Fruit fly (Drosophila melanogaster) Kc167 (cell line): ENCODE data around the gene CG14565.

Experiments
- Sin3A ChIP-seq: fragments of >200 bp; optimal IDR thresholded peaks from 2 replicates; lab custom pipeline; 2018; ENCODE audit warnings: missing external identifiers
- h ChIP-seq: fragments of >200 bp; optimal IDR thresholded peaks from 3 replicates; lab custom pipeline; 2018; ENCODE audit warnings: missing external identifiers
- insv ChIP-seq: fragments of >200 bp; optimal IDR thresholded peaks from 3 replicates; lab custom pipeline; 2018; ENCODE audit warnings: missing external identifiers
- psq ChIP-seq: fragments of >200 bp; optimal IDR thresholded peaks from 2 replicates; lab custom pipeline; 2017; ENCODE audit warnings: missing external identifiers
- ttk ChIP-seq: sonication (Bioruptor generic); optimal IDR thresholded peaks from 2 replicates; lab custom pipeline; 2017; ENCODE audit warnings: missing external identifiers

- no peak for TF ChIP-seq psq (lab: Kevin White, UChicago)
- TF ChIP-seq ttk (lab: Kevin White, UChicago), result no peak
- no peak for TF ChIP-seq insv (lab: Kevin White, UChicago)
- no peak for TF ChIP-seq h (lab: Kevin White, UChicago)
- no peak for TF ChIP-seq Sin3A (lab: Kevin White, UChicago)
Observed at dm6 chr3L:21706144-21706926, 37.7 kb downstream of the CG14565 start, which contains the start of gene CG32447.
